Worm (Caenorhabditis elegans) whole organism, early embryonic: ENCODE data around the gene chw-1.

Experiments
- F13C5.2 ChIP-seq: sonication (generic microtip); optimal IDR thresholded peaks from 2 replicates; lab custom pipeline; 2017; ENCODE audit warnings: mild to moderate bottlenecking, missing genetic modification characterization, inconsistent platforms, missing compliant biosample characterization
- ama-1 ChIP-seq: fragments of 150-350 bp; optimal IDR thresholded peaks from 2 replicates; lab custom pipeline; 2014
- ets-7 ChIP-seq: sonication (generic microtip); optimal IDR thresholded peaks from 2 replicates; lab custom pipeline; 2016; ENCODE audit warnings: missing genotype, missing genetic modification characterization, missing compliant biosample characterization
- hmbx-1 ChIP-seq: sonication (generic microtip); optimal IDR thresholded peaks from 2 replicates; lab custom pipeline; 2016; ENCODE audit warnings: mild to moderate bottlenecking, missing genetic modification characterization, missing compliant biosample characterization
- hnd-1 ChIP-seq: sonication (generic microtip); optimal IDR thresholded peaks from 2 replicates; lab custom pipeline; 2016; ENCODE audit warnings: missing genetic modification characterization, missing compliant biosample characterization
- pes-1 ChIP-seq: fragments of 200-800 bp; sonication (Bioruptor generic); IDR thresholded peaks from 2 replicates; pipeline ENCODE4 v1.3.6; 2022; ENCODE audit warnings: missing genetic modification reagents, missing genetic modification characterization, missing compliant biosample characterization

DNA sequence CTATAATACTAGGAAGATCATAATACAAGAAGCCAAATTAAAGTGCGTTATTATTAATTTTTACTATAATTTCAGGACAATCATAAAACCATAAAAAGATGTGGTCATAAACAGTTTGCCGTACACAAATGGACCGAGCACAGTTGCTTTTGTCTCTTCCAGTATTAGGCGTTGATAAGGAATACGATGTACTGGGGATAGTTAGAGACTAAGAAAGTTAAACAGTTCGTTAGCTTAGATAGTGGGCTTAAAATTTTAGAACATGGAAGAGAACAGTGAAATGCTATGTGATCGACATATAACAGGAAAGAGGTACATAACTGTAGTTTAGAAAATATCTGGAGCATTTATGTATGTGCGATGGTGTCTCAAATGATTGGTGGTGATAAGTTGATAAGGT, 23.3 kb downstream of the chw-1 start:
- TF ChIP-seq hnd-1 (tag; lab: Kevin White, UChicago) (no peak), ama-1 (lab: Kevin White, UChicago) (no peak), F13C5.2 (tag; lab: Kevin White, UChicago) (no peak), pes-1 (GFP tag; lab: Robert Waterston, UW) (no peak), hmbx-1 (no peak), ets-7 (tag; lab: Kevin White, UChicago) (no peak)
